Worm (Caenorhabditis elegans) whole organism, dauer: ENCODE results near the gene dna-2.
"Not testable (repeated sequence)": the region's sequence is repeated elsewhere in the genome, so short reads cannot be mapped to it uniquely, and the experiment has no call there.

Experiments used
- unc-62 ChIP-seq: sonication (generic microtip); optimal IDR thresholded peaks from 2 replicates; lab custom pipeline; 2017; ENCODE audit warnings: missing biosample characterization, missing genetic modification reagents, missing genetic modification characterization

Gene dna-2

ce11 chrII:11759277-11759676 lies 19.0 kb upstream of the dna-2 start, which contains the start of the genes F44E5.4 and F44E5.5:
Gene F44E5.4, minus strand, starts transcription at chrII:11759311.
Gene F44E5.5, plus strand, starts transcription at chrII:11759662.
- TF ChIP-seq unc-62 (GFP tag; lab: Kevin White, UChicago), result not testable (repeated sequence)

- TF ChIP-seq unc-62 (GFP tag; lab: Kevin White, UChicago), result no peak
Observed at ce11 chrII:11761806-11762512, 16.3 kb upstream of the dna-2 start.

- TF ChIP-seq unc-62 (GFP tag; lab: Kevin White, UChicago), result no peak
Observed at ce11 chrII:11765506-11766152, 12.6 kb upstream of the dna-2 start.

- no peak for TF ChIP-seq unc-62 (GFP tag; lab: Kevin White, UChicago)
Observed at ce11 chrII:11766472-11766871, 11.8 kb upstream of the dna-2 start, which contains the start of gene F44E5.2. Gene F44E5.2, plus strand, starts transcription at chrII:11766772.

- TF ChIP-seq unc-62 (GFP tag; lab: Kevin White, UChicago), result no peak
Observed at ce11 chrII:11772364-11772763, 5.9 kb upstream of the dna-2 start, which contains the start of gene F44E5.15. Gene F44E5.15, plus strand, starts transcription at chrII:11772664.

ce11 chrII:11774218-11774617 lies 4.0 kb upstream of the dna-2 start, which contains the start of gene F44E5.1:
Gene F44E5.1, minus strand, starts transcription at chrII:11774559.
- TF ChIP-seq unc-62 (GFP tag; lab: Kevin White, UChicago), result no peak

ce11 chrII:11782493-11782892 lies 4.3 kb downstream of the dna-2 start, which contains the start of gene F43G6.16:
Gene F43G6.16, minus strand, starts transcription at chrII:11782633.
- no peak for TF ChIP-seq unc-62 (GFP tag; lab: Kevin White, UChicago)

ce11 chrII:11788025-11788424 lies 9.8 kb downstream of the dna-2 start:
- no peak for TF ChIP-seq unc-62 (GFP tag; lab: Kevin White, UChicago)

- no peak for TF ChIP-seq unc-62 (GFP tag; lab: Kevin White, UChicago)
Observed at ce11 chrII:11790458-11790857, 12.2 kb downstream of the dna-2 start, which contains the start of gene F43G6.4. Gene F43G6.4, plus strand, starts transcription at chrII:11790758.

ce11 chrII:11794392-11794791 lies 16.2 kb downstream of the dna-2 start:
- no peak for TF ChIP-seq unc-62 (GFP tag; lab: Kevin White, UChicago)

ce11 chrII:11797194-11797593 lies 19.0 kb downstream of the dna-2 start:
- TF ChIP-seq unc-62 (GFP tag; lab: Kevin White, UChicago), result no peak

ce11 chrII:11798737-11799136 lies 20.5 kb downstream of the dna-2 start, which contains the start of gene hda-5:
Gene hda-5, plus strand, starts transcription at chrII:11799037.
- TF ChIP-seq unc-62 (GFP tag; lab: Kevin White, UChicago), result no peak

- no peak for TF ChIP-seq unc-62 (GFP tag; lab: Kevin White, UChicago)
Observed at ce11 chrII:11802451-11802850, 24.2 kb downstream of the dna-2 start, which contains the start of gene F43G6.17. Gene F43G6.17, plus strand, starts transcription at chrII:11802751.

ce11 chrII:11806256-11806655 lies 28.0 kb downstream of the dna-2 start, which contains the start of gene jmjd-1.1:
Gene jmjd-1.1, plus strand, starts transcription at chrII:11806556.
- TF ChIP-seq unc-62 (GFP tag; lab: Kevin White, UChicago), result no peak

ce11 chrII:11808979-11809378 lies 30.7 kb downstream of the dna-2 start, which contains the start of gene F43G6.10:
Gene F43G6.10, plus strand, starts transcription at chrII:11809349.
- TF ChIP-seq unc-62 (GFP tag; lab: Kevin White, UChicago), result no peak

- TF ChIP-seq unc-62 (GFP tag; lab: Kevin White, UChicago), result no peak
Observed at ce11 chrII:11810436-11810835, 32.2 kb downstream of the dna-2 start, which contains the start of gene F43G6.7. Gene F43G6.7, plus strand, starts transcription at chrII:11810790.
